Fruit fly (Drosophila melanogaster): Measurements from ENCODE around the gene Gfat2.

The Gfat2 gene

DNA sequence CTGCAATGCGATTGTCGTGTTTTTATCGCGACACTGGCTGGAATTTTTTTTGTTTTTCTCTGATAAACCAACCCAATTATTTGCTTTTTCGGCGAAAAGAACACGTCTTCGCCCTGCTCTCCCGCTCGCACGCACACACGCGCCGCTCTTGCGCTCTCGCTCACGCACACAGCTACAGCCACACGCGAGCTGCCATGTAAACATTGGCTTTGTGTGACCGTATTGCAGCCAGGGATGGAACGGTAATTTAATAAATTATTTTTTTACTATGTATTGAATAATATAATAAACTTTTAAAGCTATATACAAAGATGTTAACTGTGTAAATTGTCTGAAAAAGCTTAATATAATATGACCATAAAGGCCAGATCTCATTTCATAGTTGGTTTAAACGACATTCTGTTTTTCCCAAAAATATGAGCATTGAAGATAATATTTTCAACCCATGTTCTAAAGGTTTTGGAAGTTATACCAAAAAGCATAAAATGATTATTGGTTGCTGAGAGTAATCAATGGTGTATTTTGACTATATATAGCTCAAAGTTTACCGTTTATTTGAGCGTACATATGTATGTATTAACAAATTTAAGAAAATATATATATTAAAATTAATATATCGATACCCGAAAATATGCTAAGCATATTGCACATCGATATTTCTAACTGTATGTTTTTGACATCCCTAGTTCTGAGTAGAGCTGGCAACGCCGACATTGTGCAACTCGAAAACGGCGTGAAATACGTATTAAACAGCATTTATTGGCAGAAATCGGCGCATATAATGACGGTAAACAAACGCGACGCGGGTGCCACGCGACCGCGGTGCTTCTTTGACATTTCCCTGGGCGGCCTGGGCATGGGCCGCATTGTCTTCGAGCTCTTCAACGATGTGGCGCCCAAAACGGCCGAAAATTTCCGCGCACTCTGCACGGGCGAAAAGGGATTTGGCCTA, at the start of gene Gfat2, which contains the start of gene Moca-cyp:
Gfat2 (minus strand) TSS at position 112 of the 952 bp plus-strand sequence.
Moca-cyp (plus strand) TSS at position 681 of the 952 bp plus-strand sequence.
- TF ChIP-seq CG17801 (GFP tag; optimal IDR thresholded peaks at IDR 0.05; ENCODE audit: partially characterized antibody) = peak; percentile 58

DNA sequence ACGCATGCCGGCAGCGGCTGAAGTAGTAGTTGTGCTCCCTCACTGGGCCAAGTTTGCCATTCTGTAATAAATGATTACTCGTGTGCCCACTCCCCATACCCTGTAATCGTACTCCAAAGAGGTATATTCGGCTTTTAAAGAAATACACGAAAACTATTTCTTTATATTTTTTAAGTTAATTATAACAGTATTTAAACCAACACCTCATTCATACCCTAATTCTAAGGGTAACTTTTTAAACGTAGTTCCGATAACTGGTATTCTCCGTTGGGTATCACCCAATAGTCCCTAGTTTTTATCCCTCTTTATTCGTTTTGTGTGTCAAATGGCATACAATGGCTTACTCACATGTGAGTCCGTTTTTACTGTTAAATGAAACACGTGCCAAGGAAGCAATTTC, 38.1 kb upstream of the Gfat2 start:
- no peak for TF ChIP-seq CG17801 (GFP tag; optimal IDR thresholded peaks at IDR 0.05; ENCODE audit: partially characterized antibody)

DNA sequence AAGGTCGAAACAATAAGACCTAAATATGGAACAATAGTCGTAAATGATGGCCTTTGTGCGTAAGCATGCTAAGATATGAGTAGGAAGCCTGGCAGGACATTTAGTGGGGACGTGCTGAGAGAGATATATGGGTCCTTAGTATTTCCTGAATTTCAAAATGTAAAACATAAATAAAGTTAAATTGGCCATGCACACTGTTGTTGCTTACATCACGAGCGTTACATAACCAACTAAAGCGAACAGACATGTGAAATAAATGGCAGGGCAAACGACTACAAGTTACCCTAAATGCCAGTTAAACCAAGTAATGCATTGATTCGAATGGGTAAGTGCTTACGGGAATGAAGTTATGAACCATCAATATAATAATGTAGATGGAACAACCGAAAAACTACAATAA, 36.2 kb upstream of the Gfat2 start:
- TF ChIP-seq CG17801 (GFP tag; optimal IDR thresholded peaks at IDR 0.05; ENCODE audit: partially characterized antibody) = no peak

DNA sequence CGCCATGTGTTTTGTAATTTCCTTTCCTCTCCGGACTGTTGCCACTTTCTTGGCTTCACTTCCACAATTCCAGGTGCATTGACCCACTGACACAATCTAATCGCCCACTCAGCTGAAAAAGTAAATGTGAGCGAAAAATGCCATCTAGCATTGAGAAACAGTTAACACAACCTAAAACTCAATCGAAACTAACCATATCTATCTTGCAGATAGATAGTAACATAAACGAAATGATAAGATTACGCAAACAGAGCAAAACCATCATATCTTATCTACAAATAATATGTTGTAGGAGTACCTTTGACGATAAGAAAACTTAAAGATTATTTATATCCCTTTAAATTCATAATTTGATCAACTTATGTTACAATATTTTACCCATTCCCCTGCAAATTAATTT, 20.0 kb upstream of the Gfat2 start:
- TF ChIP-seq CG17801 (GFP tag; optimal IDR thresholded peaks at IDR 0.05; ENCODE audit: partially characterized antibody) = no peak

DNA sequence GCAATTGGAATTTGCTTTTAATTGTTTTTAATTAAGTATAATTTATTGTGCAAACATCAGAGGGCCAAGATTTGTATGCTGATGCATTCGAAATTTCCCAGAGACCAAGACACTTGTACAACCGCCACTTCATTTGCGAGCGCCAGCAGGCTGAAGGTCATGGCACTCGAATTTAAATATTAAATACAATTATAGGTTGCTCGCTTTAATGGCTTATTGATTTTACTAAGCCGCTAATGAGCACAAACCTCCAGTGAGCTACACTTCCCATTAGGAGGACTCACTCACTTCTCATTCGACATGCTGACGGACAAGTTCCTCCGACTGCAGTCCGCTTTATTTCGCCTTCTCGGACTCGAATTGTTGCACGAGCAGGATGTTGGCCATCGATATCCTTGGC, 12.4 kb upstream of the Gfat2 start, which contains the start of gene Or98b:
Or98b (plus strand) TSS at position 301 of the 400 bp plus-strand sequence.
- no peak for TF ChIP-seq CG17801 (GFP tag; optimal IDR thresholded peaks at IDR 0.05; ENCODE audit: partially characterized antibody)

DNA sequence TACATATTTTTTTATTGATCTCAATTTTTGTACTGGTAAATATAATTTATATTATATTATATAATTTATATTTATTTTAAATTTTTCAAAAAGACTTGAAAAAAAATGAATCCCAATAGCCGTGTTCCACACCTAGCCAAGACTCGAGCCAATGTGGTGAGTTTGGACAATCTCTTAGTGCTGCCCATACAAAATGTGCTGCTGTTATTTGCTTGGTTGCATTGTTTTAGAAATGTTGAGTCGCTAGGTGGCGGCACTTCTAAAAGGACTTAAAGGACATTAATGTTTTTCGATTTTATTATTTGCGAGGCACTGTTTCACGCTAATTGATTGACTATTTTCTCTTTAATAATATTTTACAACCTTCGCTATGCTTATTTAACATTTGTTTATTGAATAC, 5.7 kb upstream of the Gfat2 start:
- TF ChIP-seq CG17801 (GFP tag; optimal IDR thresholded peaks at IDR 0.05; ENCODE audit: partially characterized antibody) = no peak

DNA sequence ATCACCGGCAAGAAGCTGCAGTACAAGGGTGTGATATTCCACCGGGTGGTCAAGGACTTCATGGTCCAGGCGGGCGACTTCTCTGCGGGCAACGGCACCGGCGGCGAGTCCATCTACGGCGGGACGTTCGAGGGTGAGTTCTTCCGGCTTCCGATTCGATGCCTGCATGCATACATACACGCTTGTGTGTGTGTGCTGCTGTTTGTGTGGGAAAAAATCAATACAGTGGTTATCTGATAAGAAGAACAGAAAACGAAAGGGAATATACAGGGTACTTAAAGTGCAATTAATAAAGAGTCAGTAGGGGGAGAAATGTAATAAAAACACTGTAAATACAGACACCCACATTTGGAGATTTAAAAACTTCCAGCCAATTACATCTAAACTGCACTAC, 1.0 kb upstream of the Gfat2 start:
- TF ChIP-seq CG17801 (GFP tag; optimal IDR thresholded peaks at IDR 0.05; ENCODE audit: partially characterized antibody) = no peak

DNA sequence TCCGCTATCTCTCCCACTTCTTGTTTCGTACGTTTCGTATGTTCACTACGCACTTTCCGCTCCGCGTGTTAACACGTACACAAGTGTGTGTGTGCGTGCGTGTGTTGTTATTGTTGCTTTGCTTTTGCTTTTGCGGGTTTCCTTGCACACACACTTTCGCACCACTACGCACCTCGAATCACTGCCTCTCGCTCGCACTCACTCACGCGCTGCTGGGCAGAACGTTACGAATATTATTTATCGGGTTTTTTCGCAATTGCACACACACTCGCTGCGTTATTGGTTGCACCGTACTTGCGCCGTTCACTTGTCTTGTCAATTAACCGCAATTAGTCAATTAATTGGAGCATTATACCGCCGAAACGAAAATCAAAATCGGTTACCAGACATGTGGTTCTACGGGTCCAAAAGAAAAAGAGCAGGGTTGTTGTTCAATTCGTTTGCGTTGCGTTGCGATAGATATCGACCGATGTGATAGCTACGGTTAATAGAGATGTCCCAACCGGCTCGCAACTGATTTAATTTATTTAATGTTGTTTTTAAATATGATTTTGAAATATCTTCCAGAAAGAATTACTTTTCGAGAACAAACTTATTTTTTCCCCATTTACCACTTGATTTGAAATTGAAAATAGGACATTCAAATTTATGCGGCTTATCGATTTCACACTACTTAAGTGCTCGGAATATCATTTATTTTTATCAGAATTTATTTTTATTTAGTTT, 3.4 kb downstream of the Gfat2 start, which contains the start of gene larp:
larp (minus strand) TSS at position 395 of the 726 bp plus-strand sequence.
- no peak for TF ChIP-seq CG17801 (GFP tag; optimal IDR thresholded peaks at IDR 0.05; ENCODE audit: partially characterized antibody)

DNA sequence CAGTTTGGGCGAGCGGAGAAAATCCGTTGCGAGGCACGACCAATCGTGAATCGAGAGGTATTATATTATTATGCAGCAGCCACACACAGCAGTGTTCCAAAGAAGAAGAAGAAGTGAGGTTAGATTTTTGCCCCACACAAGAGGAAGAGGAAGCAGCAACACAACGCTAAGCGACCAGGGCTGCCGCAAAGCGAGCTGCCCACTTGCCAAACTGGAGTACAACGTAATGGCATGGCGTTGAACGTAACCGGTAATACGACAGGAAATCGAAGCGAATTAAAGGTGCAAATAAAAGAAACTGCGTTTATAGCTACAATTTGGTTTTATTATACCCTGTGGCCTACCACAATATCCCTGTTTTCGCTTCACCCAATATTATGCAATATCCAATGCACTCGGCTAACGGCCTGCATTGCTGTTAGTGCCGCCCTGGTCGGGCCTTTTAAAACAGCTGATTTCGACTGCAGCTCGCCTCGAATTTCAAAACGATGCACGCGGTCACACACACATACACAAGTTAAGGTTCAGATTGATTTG, 4.0 kb downstream of the Gfat2 start:
- peak; percentile 60 for TF ChIP-seq CG17801 (GFP tag; optimal IDR thresholded peaks at IDR 0.05; ENCODE audit: partially characterized antibody)

DNA sequence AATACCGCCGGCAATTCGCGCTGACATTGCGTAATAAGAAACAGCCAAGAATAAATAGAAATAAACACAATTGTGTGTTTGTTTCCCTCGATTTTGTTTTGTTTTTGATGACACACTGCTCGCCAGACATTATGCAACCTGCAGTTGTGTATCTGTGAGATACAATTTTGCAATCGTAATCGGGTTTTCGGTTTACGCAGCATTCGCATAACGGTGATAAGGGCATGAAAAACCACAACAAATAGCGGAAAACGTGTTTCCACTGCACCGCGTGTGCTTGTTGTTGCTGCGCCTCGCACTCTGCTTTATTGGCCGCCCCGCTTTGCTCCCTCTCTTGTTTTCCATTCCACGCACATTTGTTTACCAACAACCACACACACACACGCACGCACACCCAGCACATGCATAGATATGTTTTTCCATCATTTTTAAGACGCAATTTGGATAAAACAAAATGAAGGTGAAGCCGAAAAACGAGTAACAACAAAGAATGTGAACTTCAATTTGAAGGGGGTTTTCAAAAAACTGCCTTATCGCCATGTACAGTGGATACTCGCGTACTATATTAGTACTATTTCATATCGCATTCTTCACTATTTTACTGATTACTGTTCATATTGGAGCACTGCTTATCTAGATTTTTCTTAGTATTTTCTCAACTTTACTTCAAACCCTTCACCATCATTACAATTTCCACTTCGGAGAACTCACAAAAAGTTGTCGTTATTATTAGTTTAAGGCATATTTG, 6.7 kb downstream of the Gfat2 start:
- no peak for TF ChIP-seq CG17801 (GFP tag; optimal IDR thresholded peaks at IDR 0.05; ENCODE audit: partially characterized antibody)

DNA sequence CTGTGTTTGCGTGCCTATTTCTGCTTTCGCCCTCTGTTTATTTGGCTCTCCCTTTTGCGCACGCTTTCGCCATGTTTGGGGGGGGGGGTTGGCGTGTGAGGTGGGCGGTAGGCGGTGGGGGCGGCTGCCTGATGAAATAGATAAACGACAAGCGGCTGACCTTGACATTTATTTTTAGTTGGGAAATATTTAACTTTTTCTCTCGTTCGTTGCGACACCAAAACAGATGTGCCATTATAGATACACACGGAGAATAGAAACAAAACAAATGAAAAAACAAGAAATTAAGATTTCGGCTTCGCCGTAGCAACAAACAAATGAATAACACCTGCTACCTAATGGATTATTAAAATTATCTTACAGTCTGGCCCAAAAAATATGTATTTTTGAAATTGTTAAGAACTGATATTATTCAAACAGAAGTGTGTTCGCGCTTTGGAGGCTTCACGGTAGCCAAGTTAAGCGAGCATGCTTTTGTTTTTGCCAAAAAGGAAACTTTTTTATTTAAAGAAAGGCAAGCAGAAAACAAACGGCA, 7.4 kb downstream of the Gfat2 start:
- TF ChIP-seq CG17801 (GFP tag; optimal IDR thresholded peaks at IDR 0.05; ENCODE audit: partially characterized antibody) = no peak

DNA sequence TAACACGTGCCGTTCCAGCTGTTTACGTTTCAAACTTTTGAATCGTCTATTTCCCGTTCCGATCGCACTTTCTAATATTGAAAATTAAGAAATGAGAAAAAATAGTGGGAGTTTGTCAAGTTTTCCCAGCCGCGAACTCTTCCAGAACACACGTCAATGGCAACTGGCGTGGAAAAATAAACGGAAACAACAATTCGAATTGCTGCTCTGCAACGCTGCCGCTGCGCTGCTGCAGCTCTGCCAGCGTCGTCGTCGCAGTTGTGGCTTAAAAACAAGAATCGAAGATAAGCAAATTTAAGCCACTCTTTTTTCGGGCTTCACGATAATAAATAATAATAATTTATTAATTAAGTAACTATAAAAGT, 8.5 kb downstream of the Gfat2 start:
- TF ChIP-seq CG17801 (GFP tag; optimal IDR thresholded peaks at IDR 0.05; ENCODE audit: partially characterized antibody) = no peak

DNA sequence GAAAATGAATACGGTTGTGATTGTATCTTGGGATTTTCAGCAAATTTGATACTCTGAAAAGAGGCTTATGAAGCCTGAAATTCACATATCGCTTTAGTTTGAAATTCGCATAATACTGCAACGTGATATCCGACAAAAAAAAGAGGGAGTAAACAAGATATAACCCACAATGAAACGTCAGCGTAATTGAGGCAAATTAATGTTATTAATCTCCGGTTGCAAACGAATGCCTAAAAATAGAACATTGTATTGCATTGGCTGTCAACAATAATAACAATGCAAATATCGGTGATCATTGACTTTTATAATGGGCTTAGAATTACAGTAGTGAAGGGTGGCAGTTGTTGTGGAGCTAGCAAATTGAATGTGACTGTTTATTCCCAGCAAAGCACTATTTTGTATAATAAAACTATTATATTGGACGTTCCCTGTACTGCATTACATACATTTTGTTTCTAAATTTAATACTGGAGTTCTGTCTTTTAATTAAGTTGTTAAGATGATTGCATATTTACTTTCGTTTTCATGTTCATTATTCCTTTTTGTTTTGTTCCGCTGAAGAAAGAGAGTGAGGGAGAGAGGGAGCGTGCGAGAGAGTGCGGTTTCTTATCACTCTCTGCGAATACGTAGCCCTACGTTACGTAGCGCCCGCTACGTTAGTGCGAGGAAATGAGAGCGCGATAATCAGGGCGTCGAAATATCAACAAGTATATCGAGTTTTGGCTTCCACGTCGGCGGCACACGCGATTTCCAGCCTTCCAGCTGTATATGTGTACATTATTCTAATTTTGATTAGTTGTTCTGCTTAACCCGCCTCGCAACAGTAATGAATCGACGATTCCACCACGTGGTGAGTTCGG, 9.1 kb downstream of the Gfat2 start:
- no peak for TF ChIP-seq CG17801 (GFP tag; optimal IDR thresholded peaks at IDR 0.05; ENCODE audit: partially characterized antibody)
